Worm (Caenorhabditis elegans): ENCODE data around the gene T16G1.7.

DNA sequence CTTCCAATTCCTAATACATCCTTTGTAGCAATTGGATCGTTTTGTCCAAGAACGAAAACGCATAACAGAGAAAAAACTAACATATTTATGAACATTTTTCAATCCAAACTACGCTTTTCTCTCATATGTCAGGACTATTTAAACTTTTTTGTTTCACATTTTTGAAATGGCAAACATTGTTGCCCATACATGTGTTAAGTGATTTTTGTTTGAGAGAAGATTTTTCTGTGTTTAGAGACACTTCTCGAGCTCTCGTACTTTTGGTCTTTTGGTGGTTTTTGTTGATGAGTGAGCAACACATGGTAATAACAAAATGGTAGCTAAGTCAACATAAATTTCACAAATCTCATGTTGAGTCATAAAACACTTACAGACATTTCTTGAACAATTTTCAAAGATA lies 29.8 kb downstream of the T16G1.7 start, which contains the start of gene ttr-28:
- no peak for TF ChIP-seq pqm-1 (tag; optimal IDR thresholded peaks at IDR 0.05)
- TF ChIP-seq pag-3 (tag; optimal IDR thresholded peaks at IDR 0.05; ENCODE audit: borderline replicate concordance, insufficient read depth) = no peak
